In the genomic region with DNA sequence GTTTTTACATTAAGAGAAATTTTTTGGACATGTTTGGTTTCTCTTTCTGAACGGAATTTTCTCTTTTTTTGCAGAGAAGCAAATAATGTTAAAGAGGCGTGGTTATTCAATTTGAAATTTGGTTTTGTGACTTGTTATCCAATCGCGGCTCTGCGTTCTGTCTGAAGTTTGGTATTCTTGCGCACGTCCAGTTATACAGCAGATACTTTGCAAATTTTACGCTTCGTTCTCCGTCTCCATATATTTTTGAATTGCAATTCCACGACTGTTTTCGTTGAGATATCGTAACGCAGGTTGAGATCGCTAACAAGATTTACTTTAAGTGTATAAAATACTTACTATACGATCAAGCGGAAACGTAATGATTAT, we compare ENCODE assay signal across 1 fruit fly cellular context.
TF ChIP-seq lines count a peak whose summit lies in the region.

No protein-coding gene starts in this region.

TF ChIP-seq in whole organism, embryonic, 481 proteins besides CTCF, POLR2A, EP300 and RAD21 (continued from another document):
- TF ChIP-seq CG31224 (GFP tag; IDR thresholded peaks at IDR 0.05; lab: Robert Waterston, UW) (no peak), Nf-YB (GFP tag; optimal IDR thresholded peaks at IDR 0.05; lab: Kevin White, UChicago) (peak; percentile 97), CG10267 (tag; optimal IDR thresholded peaks at IDR 0.05; lab: Kevin White, UChicago) (no peak), Asciz (GFP tag; optimal IDR thresholded peaks at IDR 0.05; lab: Kevin White, UChicago) (peak; percentile 27), Xrp1 (GFP tag; IDR thresholded peaks at IDR 0.05; lab: Robert Waterston, UW) (no peak), Ets65A (GFP tag; lab: Kevin White, UChicago) (no peak), cas (GFP tag; IDR thresholded peaks at IDR 0.05; lab: Robert Waterston, UW) (no peak), Gsc (GFP tag; IDR thresholded peaks at IDR 0.05; lab: Robert Waterston, UW) (no peak), CG1603 (tag; optimal IDR thresholded peaks at IDR 0.05; lab: Kevin White, UChicago) (no peak), BtbVII (GFP tag; optimal IDR thresholded peaks at IDR 0.05; lab: Kevin White, UChicago) (no peak), onecut (GFP tag; IDR thresholded peaks at IDR 0.05; lab: Robert Waterston, UW) (no peak), CG32532 (GFP tag; IDR thresholded peaks at IDR 0.05; lab: Robert Waterston, UW) (no peak), btn (GFP tag; optimal IDR thresholded peaks at IDR 0.05; lab: Kevin White, UChicago) (no peak), Elba2 (GFP tag; optimal IDR thresholded peaks at IDR 0.05; lab: Kevin White, UChicago) (no peak), gcm2 (GFP tag; optimal IDR thresholded peaks at IDR 0.05; lab: Kevin White, UChicago) (no peak), CG34224 (GFP tag; IDR thresholded peaks at IDR 0.05; lab: Robert Waterston, UW; ENCODE audit: partially characterized antibody) (0 out of 3 replicates have a peak, but pooled peaks have one; percentile 9), bsh (GFP tag; optimal IDR thresholded peaks at IDR 0.05; lab: Kevin White, UChicago) (no peak), dan (GFP tag; IDR thresholded peaks at IDR 0.05; lab: Robert Waterston, UW) (no peak)
